Comparison of ENCODE assay signal across 1 fruit fly cellular context in the genomic region with DNA sequence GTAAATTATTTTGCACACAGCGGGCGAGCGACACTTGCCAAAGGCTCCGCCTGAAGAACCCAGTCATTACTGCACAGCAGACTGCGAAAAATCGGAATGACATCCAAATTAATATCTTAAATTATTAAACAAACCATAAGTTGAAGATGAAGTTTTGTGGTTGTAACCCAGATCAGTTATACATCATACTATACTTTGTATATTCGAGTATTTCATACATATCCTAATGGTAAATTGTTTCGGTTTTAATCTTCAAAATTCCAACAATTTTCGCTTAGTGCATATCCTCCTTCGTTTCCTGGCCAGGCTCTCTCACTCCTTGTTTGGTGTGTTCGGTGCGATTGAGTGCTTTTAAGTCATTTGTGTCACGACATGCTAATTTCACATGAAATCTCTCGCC.
TF ChIP-seq lines count a peak whose summit lies in the region.

No protein-coding gene starts in this region.

TF ChIP-seq in whole organism, prepupa, 60 proteins besides CTCF, POLR2A, EP300 and RAD21 (continued from another document):
- peak; percentile 65 for TF ChIP-seq svp (GFP tag; lab: Kevin White, UChicago)
- no peak for TF ChIP-seq CG6854 (GFP tag; optimal IDR thresholded peaks at IDR 0.05; lab: Kevin White, UChicago)
- no peak for TF ChIP-seq fkh (GFP tag; optimal IDR thresholded peaks at IDR 0.05; lab: Kevin White, UChicago)
- no peak for TF ChIP-seq Sox14 (GFP tag; optimal IDR thresholded peaks at IDR 0.05; lab: Kevin White, UChicago)
- no peak for TF ChIP-seq Blimp-1 (GFP tag; optimal IDR thresholded peaks at IDR 0.05; lab: Kevin White, UChicago)
- no peak for TF ChIP-seq pdm3 (GFP tag; optimal IDR thresholded peaks at IDR 0.05; lab: Kevin White, UChicago)
- no peak for TF ChIP-seq CG6276 (GFP tag; optimal IDR thresholded peaks at IDR 0.05; lab: Kevin White, UChicago)
- no peak for TF ChIP-seq CG11902 (GFP tag; optimal IDR thresholded peaks at IDR 0.05; lab: Kevin White, UChicago)
- peak; percentile 24 for TF ChIP-seq spab (GFP tag; optimal IDR thresholded peaks at IDR 0.05; lab: Kevin White, UChicago)
- no peak for TF ChIP-seq Ets21C (GFP tag; optimal IDR thresholded peaks at IDR 0.05; lab: Kevin White, UChicago)
- TF ChIP-seq CG6808 (GFP tag; optimal IDR thresholded peaks at IDR 0.05; lab: Kevin White, UChicago), result peak; percentile 38
- no peak for TF ChIP-seq Hr4 (GFP tag; optimal IDR thresholded peaks at IDR 0.05; lab: Kevin White, UChicago)
- peak; percentile 19 for TF ChIP-seq CG3919 (GFP tag; optimal IDR thresholded peaks at IDR 0.05; lab: Kevin White, UChicago)
- no peak for TF ChIP-seq Sox102F (GFP tag; optimal IDR thresholded peaks at IDR 0.05; lab: Kevin White, UChicago)
- TF ChIP-seq Hr39 (GFP tag; optimal IDR thresholded peaks at IDR 0.05; lab: Kevin White, UChicago), result no peak
- TF ChIP-seq CG34406 (GFP tag; optimal IDR thresholded peaks at IDR 0.05; lab: Kevin White, UChicago), result no peak
- TF ChIP-seq CG6163 (GFP tag; IDR thresholded peaks at IDR 0.05; lab: Robert Waterston, UW), result no peak
- peak; percentile 15 for TF ChIP-seq Smox (GFP tag; optimal IDR thresholded peaks at IDR 0.05; lab: Kevin White, UChicago)
- no peak for TF ChIP-seq OdsH (GFP tag; optimal IDR thresholded peaks at IDR 0.05; lab: Kevin White, UChicago)
- TF ChIP-seq CG10631 (GFP tag; optimal IDR thresholded peaks at IDR 0.05; lab: Kevin White, UChicago), result peak; percentile 32
- TF ChIP-seq lz (GFP tag; optimal IDR thresholded peaks at IDR 0.05; lab: Kevin White, UChicago), result peak; percentile 11
- peak; percentile 2 to 56 for TF ChIP-seq ss (GFP tag; optimal IDR thresholded peaks at IDR 0.05; lab: Kevin White, UChicago)
- no peak for TF ChIP-seq CG8119 (GFP tag; IDR thresholded peaks at IDR 0.05; lab: Robert Waterston, UW)
- no peak for TF ChIP-seq Hr38 (GFP tag; optimal IDR thresholded peaks at IDR 0.05; lab: Kevin White, UChicago)
- TF ChIP-seq eg (GFP tag; IDR thresholded peaks at IDR 0.05; lab: Robert Waterston, UW), result no peak
- peak; percentile 22 for TF ChIP-seq dsx (GFP tag; optimal IDR thresholded peaks at IDR 0.05; lab: Kevin White, UChicago; ENCODE audit: poor library complexity, severe bottlenecking)
- no peak for TF ChIP-seq CG11294 (GFP tag; IDR thresholded peaks at IDR 0.05; lab: Robert Waterston, UW)
- no peak for TF ChIP-seq Eip93F (GFP tag; optimal IDR thresholded peaks at IDR 0.05; lab: Kevin White, UChicago)
- TF ChIP-seq esn (GFP tag; optimal IDR thresholded peaks at IDR 0.05; lab: Kevin White, UChicago), result peak; percentile 30
- no peak for TF ChIP-seq vri (GFP tag; optimal IDR thresholded peaks at IDR 0.05; lab: Kevin White, UChicago)
